Fruit fly (Drosophila melanogaster): ENCODE measurements around the gene CG33773.

CG33773 gene

dm6 chr3R:31066356-31066755 lies 31.2 kb downstream of the CG33773 start:
- TF ChIP-seq CG9948 (tag; optimal IDR thresholded peaks at IDR 0.05) (peak; percentile 36), fd96Ca (GFP tag; IDR thresholded peaks at IDR 0.05) (no peak), CG8301 (tag; optimal IDR thresholded peaks at IDR 0.05) (peak; percentile 23), EcR (GFP tag; optimal IDR thresholded peaks at IDR 0.05) (no peak), CG17806 (tag; optimal IDR thresholded peaks at IDR 0.05) (no peak)

- TF ChIP-seq CG8159 (tag; optimal IDR thresholded peaks at IDR 0.05) (no peak), CG4496 (GFP tag; IDR thresholded peaks at IDR 0.05) (no peak), Ets98B (GFP tag; IDR thresholded peaks at IDR 0.05) (no peak), CG8301 (tag; optimal IDR thresholded peaks at IDR 0.05) (no peak), Pif1B (GFP tag; optimal IDR thresholded peaks at IDR 0.05) (no peak), CG17806 (tag; optimal IDR thresholded peaks at IDR 0.05) (no peak), CG9948 (tag; optimal IDR thresholded peaks at IDR 0.05) (no peak)
Measured at dm6 chr3R:31070732-31071131, 35.6 kb downstream of the CG33773 start.
